Fruit fly (Drosophila melanogaster) whole organism, prepupa: ENCODE measurements around the gene CG4757.

ENCODE experiments used
- CG10669 ChIP-seq: fragments of 200-800 bp; sonication (Bioruptor generic); optimal IDR thresholded peaks from 3 replicates; lab custom pipeline; 2018; ENCODE audit warnings: missing biosample characterization, mild to moderate bottlenecking, missing genetic modification characterization, moderate library complexity
- CG11294 ChIP-seq: fragments of 200-800 bp; sonication (Bioruptor generic); IDR thresholded peaks from 2 replicates; pipeline ENCODE4 v1.3.6; 2022; ENCODE audit warnings: missing biosample characterization, missing genetic modification characterization
- CG11762 ChIP-seq: fragments of 200-800 bp; sonication (Bioruptor generic); optimal IDR thresholded peaks from 3 replicates; lab custom pipeline; 2016; ENCODE audit warnings: missing biosample characterization, missing genetic modification characterization; ENCODE audit not compliant: insufficient read depth
- CG11902 ChIP-seq: fragments of 200-800 bp; sonication (Bioruptor generic); optimal IDR thresholded peaks from 3 replicates; lab custom pipeline; 2016; ENCODE audit warnings: missing biosample characterization, missing genetic modification characterization
- CG3919 ChIP-seq: fragments of 200-800 bp; sonication (Bioruptor generic); optimal IDR thresholded peaks from 3 replicates; lab custom pipeline; 2016; ENCODE audit warnings: missing biosample characterization, missing genetic modification characterization
- CG4318 ChIP-seq: fragments of 200-800 bp; sonication (Bioruptor generic); optimal IDR thresholded peaks from 3 replicates; lab custom pipeline; 2017; ENCODE audit warnings: missing biosample characterization, mild to moderate bottlenecking, missing genetic modification characterization
- CG6276 ChIP-seq: fragments of 200-800 bp; sonication (Bioruptor generic); optimal IDR thresholded peaks from 2 replicates; lab custom pipeline; 2017; ENCODE audit warnings: missing biosample characterization, mild to moderate bottlenecking, missing genetic modification characterization
- CG8119 ChIP-seq: fragments of 200-800 bp; sonication (Bioruptor generic); IDR thresholded peaks from 3 replicates; pipeline ENCODE4 v1.3.6; 2022; ENCODE audit warnings: missing biosample characterization, missing genetic modification characterization
- Hr39 ChIP-seq: fragments of 200-800 bp; sonication (Bioruptor generic); optimal IDR thresholded peaks from 2 replicates; lab custom pipeline; 2016; ENCODE audit warnings: missing biosample characterization, missing genetic modification characterization
- OdsH ChIP-seq: fragments of 200-800 bp; sonication (Bioruptor generic); optimal IDR thresholded peaks from 3 replicates; lab custom pipeline; 2016; ENCODE audit warnings: missing biosample characterization, missing genetic modification characterization
- Sox102F ChIP-seq: fragments of 200-800 bp; sonication (Bioruptor generic); optimal IDR thresholded peaks from 2 replicates; lab custom pipeline; 2016; ENCODE audit warnings: missing biosample characterization, mild to moderate bottlenecking, missing genetic modification characterization
- spab ChIP-seq: fragments of 200-800 bp; sonication (Bioruptor generic); optimal IDR thresholded peaks from 2 replicates; lab custom pipeline; 2017; ENCODE audit warnings: missing biosample characterization, mild to moderate bottlenecking, missing genetic modification characterization, missing genetic modification reagents
- ss ChIP-seq, 2 experiments: fragments of 200-800 bp; sonication (Bioruptor generic); optimal IDR thresholded peaks; 2 replicates in 1 of 2; 3 replicates in 1 of 2; lab custom pipeline; 2017 to 2018; ENCODE audit warnings: mild to moderate bottlenecking in 2 of 2, missing biosample characterization in 2 of 2, missing genetic modification characterization in 2 of 2, moderate library complexity in 1 of 2
- topi ChIP-seq: fragments of 200-800 bp; sonication (Bioruptor generic); optimal IDR thresholded peaks from 3 replicates; lab custom pipeline; 2016; ENCODE audit warnings: missing biosample characterization, missing genetic modification characterization

DNA sequence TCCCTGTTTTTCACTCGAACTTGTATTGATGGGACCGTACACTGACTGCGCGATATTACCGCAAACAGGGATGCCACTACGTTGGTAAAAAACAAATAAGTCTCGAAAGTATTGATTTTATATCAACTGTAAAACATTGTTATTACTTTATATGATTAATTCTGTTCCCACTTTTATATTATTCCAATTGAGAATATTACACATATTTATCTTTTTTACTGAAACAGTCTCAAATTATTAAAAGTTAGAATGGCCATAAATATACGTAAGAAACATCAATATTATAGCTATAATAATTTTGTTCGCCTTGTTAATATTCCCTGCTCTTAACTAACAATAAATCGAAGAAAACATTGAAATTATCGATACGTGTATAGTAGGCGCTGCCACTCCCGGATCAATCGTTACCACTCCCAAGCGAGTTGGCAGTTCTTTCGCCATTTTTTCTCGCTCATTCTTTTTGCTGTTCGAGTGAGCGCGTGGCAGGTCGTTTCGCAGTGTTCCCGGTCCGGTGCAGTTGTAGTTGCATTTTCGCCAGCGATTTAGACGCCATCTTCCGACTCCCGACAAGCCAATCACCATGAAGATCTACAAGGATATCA, 48.9 kb downstream of the CG4757 start, which contains the start of the genes SdhC and Tctp:
- peak; percentile 49 for TF ChIP-seq topi (GFP tag; lab: Kevin White, UChicago)
- peak; percentile 0 for TF ChIP-seq CG10669 (GFP tag; lab: Kevin White, UChicago)
- TF ChIP-seq CG11762 (GFP tag; lab: Kevin White, UChicago): no peak
- TF ChIP-seq CG11902 (GFP tag; lab: Kevin White, UChicago): no peak
- TF ChIP-seq CG6276 (GFP tag; lab: Kevin White, UChicago): no peak
- TF ChIP-seq spab (GFP tag; lab: Kevin White, UChicago): no peak
- TF ChIP-seq Hr39 (GFP tag; lab: Kevin White, UChicago): peak; percentile 12
- TF ChIP-seq Sox102F (GFP tag; lab: Kevin White, UChicago): peak; percentile 42
- 0 out of 3 replicates have a peak, but pooled peaks have one; percentile 12 for TF ChIP-seq CG8119 (GFP tag; lab: Robert Waterston, UW)
- TF ChIP-seq CG4318 (GFP tag; lab: Kevin White, UChicago): no peak
- peak; percentile 43 for TF ChIP-seq OdsH (GFP tag; lab: Kevin White, UChicago)
- no peak for TF ChIP-seq CG11294
- TF ChIP-seq ss (GFP tag; optimal IDR thresholded peaks at IDR 0.05; lab: Kevin White, UChicago): peak; percentile 14 to 39
- TF ChIP-seq CG3919 (GFP tag; lab: Kevin White, UChicago): peak; percentile 59
